Worm (Caenorhabditis elegans) whole organism, L2 larva: ENCODE measurements around the gene H14N18.4.

Experiments
- fos-1 ChIP-seq: fragments of 150-350 bp; optimal IDR thresholded peaks from 2 replicates; lab custom pipeline; 2014; ENCODE audit warnings: missing biosample characterization, missing genetic modification characterization
- gmeb-1 ChIP-seq: fragments of 150-350 bp; optimal IDR thresholded peaks from 2 replicates; lab custom pipeline; 2014; ENCODE audit warnings: missing biosample characterization, missing genetic modification characterization
- lin-11 ChIP-seq: fragments of 150-350 bp; sonication (generic microtip); optimal IDR thresholded peaks from 2 replicates; lab custom pipeline; 2014; ENCODE audit warnings: missing biosample characterization, missing genetic modification characterization, inconsistent platforms, mixed read lengths
- lin-13 ChIP-seq: fragments of 150-350 bp; optimal IDR thresholded peaks from 2 replicates; lab custom pipeline; 2014; ENCODE audit warnings: missing biosample characterization, missing genetic modification reagents, missing genetic modification characterization
- mdl-1 ChIP-seq, 2 experiments: fragments of 150-350 bp in 1 of 2; sonication (generic microtip) in 1 of 2; optimal IDR thresholded peaks; 2 replicates each; lab custom pipeline; 2017; ENCODE audit warnings: missing biosample characterization in 2 of 2, missing genetic modification characterization in 2 of 2
- nhr-10 ChIP-seq: sonication (generic microtip); optimal IDR thresholded peaks from 2 replicates; lab custom pipeline; 2017; ENCODE audit warnings: missing biosample characterization, missing genetic modification characterization
- nhr-11 ChIP-seq: fragments of 150-350 bp; optimal IDR thresholded peaks from 2 replicates; lab custom pipeline; 2014; ENCODE audit warnings: missing biosample characterization, missing genetic modification characterization
- nhr-129 ChIP-seq: fragments of 150-350 bp; optimal IDR thresholded peaks from 2 replicates; lab custom pipeline; 2014; ENCODE audit warnings: missing biosample characterization, missing genetic modification characterization
- nhr-23 ChIP-seq: fragments of 150-350 bp; optimal IDR thresholded peaks from 2 replicates; lab custom pipeline; 2014; ENCODE audit warnings: missing biosample characterization, missing genetic modification reagents, missing genetic modification characterization
- nhr-237 ChIP-seq: fragments of 150-350 bp; optimal IDR thresholded peaks from 2 replicates; lab custom pipeline; 2014; ENCODE audit warnings: missing biosample characterization, missing genetic modification characterization
- nhr-77 ChIP-seq: fragments of 150-350 bp; optimal IDR thresholded peaks from 2 replicates; lab custom pipeline; 2014; ENCODE audit warnings: missing biosample characterization, missing genetic modification characterization
- snpc-4 ChIP-seq: fragments of 150-350 bp; optimal IDR thresholded peaks from 2 replicates; lab custom pipeline; 2014; ENCODE audit warnings: missing biosample characterization, missing genetic modification characterization
- unc-62 ChIP-seq: fragments of 150-350 bp; optimal IDR thresholded peaks from 2 replicates; lab custom pipeline; 2014; ENCODE audit warnings: missing biosample characterization, missing genetic modification reagents, missing genetic modification characterization

ce11 chrV:8939424-8940065 lies 10.8 kb upstream of the H14N18.4 start:
- TF ChIP-seq nhr-11 (tag; lab: Kevin White, UChicago) = no peak
- no peak for TF ChIP-seq nhr-10 (tag; lab: Kevin White, UChicago)
- TF ChIP-seq nhr-237 (tag; lab: Kevin White, UChicago) = no peak
- TF ChIP-seq nhr-129 = peak; percentile 1
- no peak for TF ChIP-seq nhr-77 (tag; lab: Kevin White, UChicago)
- no peak for TF ChIP-seq lin-11 (tag; lab: Kevin White, UChicago)
- peak; percentile 26 for TF ChIP-seq lin-13 (GFP tag; lab: Kevin White, UChicago)
- TF ChIP-seq gmeb-1 (tag; lab: Kevin White, UChicago) = no peak
- no peak for TF ChIP-seq snpc-4
- no peak for TF ChIP-seq fos-1
- TF ChIP-seq nhr-23 = no peak
- no peak for TF ChIP-seq unc-62 (GFP tag; lab: Kevin White, UChicago)
- TF ChIP-seq mdl-1 (tag; optimal IDR thresholded peaks at IDR 0.05; lab: Kevin White, UChicago) = no peak
